Worm (Caenorhabditis elegans) whole organism, young adult: ENCODE data around the gene F32D8.11.

Experiments used
- cebp-1 ChIP-seq, 2 experiments: fragments of 200-800 bp in 1 of 2; sonication (Bioruptor generic) in 1 of 2; sonication (generic microtip) in 1 of 2; IDR thresholded peaks in 1 of 2; optimal IDR thresholded peaks in 1 of 2; 2 replicates each; pipeline versions ENCODE4 v1.3.6 to Lab custom; 2017 to 2022; ENCODE audit warnings: missing compliant biosample characterization in 2 of 2, missing genetic modification characterization in 2 of 2, mild to moderate bottlenecking in 1 of 2, missing genetic modification reagents in 1 of 2, moderate library complexity in 1 of 2
- ceh-40 ChIP-seq: fragments of 200-800 bp; sonication (Bioruptor generic); IDR thresholded peaks from 2 replicates; pipeline ENCODE4 v1.3.6; 2022; ENCODE audit warnings: missing genetic modification characterization, missing compliant biosample characterization
- efl-1 ChIP-seq: fragments of 150-350 bp; optimal IDR thresholded peaks from 2 replicates; lab custom pipeline; 2014; ENCODE audit warnings: missing biosample characterization, missing genetic modification reagents, missing genetic modification characterization
- egl-44 ChIP-seq: fragments of 200-800 bp; sonication (Bioruptor generic); IDR thresholded peaks from 2 replicates; pipeline ENCODE4 v1.3.6; 2022; ENCODE audit warnings: missing genetic modification reagents, missing genetic modification characterization, missing compliant biosample characterization
- mes-4 ChIP-seq: sonication (generic microtip); optimal IDR thresholded peaks from 2 replicates; lab custom pipeline; 2016; ENCODE audit warnings: missing genotype, missing genetic modification characterization, missing compliant biosample characterization
- repo-1 ChIP-seq: sonication (generic microtip); optimal IDR thresholded peaks from 2 replicates; lab custom pipeline; 2017; ENCODE audit warnings: mild to moderate bottlenecking, missing genetic modification characterization, missing compliant biosample characterization
- unc-62 ChIP-seq: fragments of 150-350 bp; optimal IDR thresholded peaks from 2 replicates; lab custom pipeline; 2014; ENCODE audit warnings: missing biosample characterization, missing genetic modification reagents, missing genetic modification characterization

DNA sequence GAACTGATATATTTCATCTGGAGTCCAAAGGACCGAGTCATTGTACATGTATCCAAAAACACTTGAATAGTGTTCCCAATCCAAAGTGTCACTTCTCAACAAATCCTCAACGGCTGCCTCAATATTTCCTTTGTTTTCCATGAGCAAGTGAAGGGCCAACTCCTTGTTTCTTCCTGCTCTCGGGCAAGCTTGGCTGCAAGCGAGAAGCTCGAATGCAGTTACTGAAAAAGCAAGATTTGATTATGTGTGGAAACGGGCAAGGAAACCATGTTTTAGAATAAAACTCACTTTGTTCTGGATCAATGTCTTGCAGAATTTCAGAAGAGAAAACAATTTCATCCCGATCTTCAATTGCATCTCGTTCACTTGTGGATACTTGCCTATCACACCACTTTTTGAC lies 34.7 kb downstream of the F32D8.11 start:
- TF ChIP-seq egl-44 (GFP tag; lab: Robert Waterston, UW) = no peak
- TF ChIP-seq efl-1 (GFP tag; lab: Kevin White, UChicago) = no peak
- no peak for TF ChIP-seq cebp-1 (GFP tag; IDR thresholded peaks at IDR 0.05; lab: Robert Waterston, UW)
- TF ChIP-seq cebp-1 (tag; optimal IDR thresholded peaks at IDR 0.05; lab: Kevin White, UChicago) = no peak
- no peak for TF ChIP-seq ceh-40 (GFP tag; lab: Robert Waterston, UW)
- no peak for TF ChIP-seq unc-62
- no peak for TF ChIP-seq mes-4 (tag; lab: Kevin White, UChicago)
- no peak for TF ChIP-seq repo-1 (tag; lab: Kevin White, UChicago)
